Worm (Caenorhabditis elegans) whole organism, late embryonic: ENCODE data around the gene R07E5.11.

Source experiments
- C08G9.2 ChIP-seq: sonication (generic microtip); optimal IDR thresholded peaks from 2 replicates; lab custom pipeline; 2016; ENCODE audit warnings: mild to moderate bottlenecking, missing genetic modification characterization, moderate library complexity, missing compliant biosample characterization
- K09A11.1 ChIP-seq: sonication (generic microtip); optimal IDR thresholded peaks from 2 replicates; lab custom pipeline; 2017; ENCODE audit warnings: antibody characterized with exemption, mild to moderate bottlenecking, missing genetic modification characterization, missing compliant biosample characterization; ENCODE audit not compliant: insufficient read depth
- ceh-18 ChIP-seq: sonication (generic microtip); optimal IDR thresholded peaks from 2 replicates; lab custom pipeline; 2016; ENCODE audit warnings: missing genetic modification characterization, missing compliant biosample characterization
- ceh-19 ChIP-seq: fragments of 200-800 bp; sonication (Bioruptor generic); optimal IDR thresholded peaks from 2 replicates; lab custom pipeline; 2018; ENCODE audit warnings: mild to moderate bottlenecking, missing genetic modification characterization, missing compliant biosample characterization
- ceh-30 ChIP-seq: fragments of 150-350 bp; optimal IDR thresholded peaks from 2 replicates; lab custom pipeline; 2014; ENCODE audit warnings: missing biosample characterization, missing genetic modification characterization
- ceh-34 ChIP-seq: sonication (generic microtip); optimal IDR thresholded peaks from 2 replicates; lab custom pipeline; 2016; ENCODE audit warnings: mild to moderate bottlenecking, missing genetic modification characterization, missing compliant biosample characterization
- che-1 ChIP-seq: sonication (generic microtip); optimal IDR thresholded peaks from 2 replicates; lab custom pipeline; 2016; ENCODE audit warnings: mild to moderate bottlenecking, missing genetic modification characterization, missing compliant biosample characterization
- dmd-4 ChIP-seq: sonication (generic microtip); optimal IDR thresholded peaks from 2 replicates; lab custom pipeline; 2016; ENCODE audit warnings: borderline replicate concordance, missing genetic modification characterization, missing compliant biosample characterization
- ets-4 ChIP-seq: sonication (generic microtip); optimal IDR thresholded peaks from 2 replicates; lab custom pipeline; 2016; ENCODE audit warnings: missing genetic modification characterization, missing compliant biosample characterization
- hlh-8 ChIP-seq: sonication (generic microtip); optimal IDR thresholded peaks from 2 replicates; lab custom pipeline; 2016; ENCODE audit warnings: missing genotype, missing genetic modification characterization, missing compliant biosample characterization
- lim-6 ChIP-seq: sonication (generic microtip); optimal IDR thresholded peaks from 2 replicates; lab custom pipeline; 2016; ENCODE audit warnings: missing genetic modification characterization, missing compliant biosample characterization
- madf-2 ChIP-seq: sonication (generic microtip); optimal IDR thresholded peaks from 2 replicates; lab custom pipeline; 2017; ENCODE audit warnings: missing genetic modification characterization, missing compliant biosample characterization
- nfya-1 ChIP-seq: sonication (generic microtip); optimal IDR thresholded peaks from 2 replicates; lab custom pipeline; 2017; ENCODE audit warnings: missing genetic modification characterization, mild to moderate bottlenecking, missing compliant biosample characterization, antibody characterized with exemption, moderate library complexity
- pat-9 ChIP-seq: fragments of 200-800 bp; sonication (Bioruptor generic); optimal IDR thresholded peaks from 2 replicates; lab custom pipeline; 2018; ENCODE audit warnings: mild to moderate bottlenecking, missing genetic modification characterization, moderate library complexity, missing compliant biosample characterization
- pha-2 ChIP-seq: sonication (generic microtip); optimal IDR thresholded peaks from 2 replicates; lab custom pipeline; 2017; ENCODE audit warnings: mild to moderate bottlenecking, missing genetic modification characterization, missing compliant biosample characterization
- pqm-1 ChIP-seq: sonication (generic microtip); optimal IDR thresholded peaks from 2 replicates; lab custom pipeline; 2016; ENCODE audit warnings: missing genetic modification characterization, missing compliant biosample characterization
- ref-2 ChIP-seq: sonication (generic microtip); optimal IDR thresholded peaks from 2 replicates; lab custom pipeline; 2016; ENCODE audit warnings: missing genetic modification characterization, missing compliant biosample characterization
- zip-5 ChIP-seq: sonication (generic microtip); optimal IDR thresholded peaks from 2 replicates; lab custom pipeline; 2016; ENCODE audit warnings: missing genetic modification characterization, missing compliant biosample characterization

The R07E5.11 gene

ce11 chrIII:4367649-4368048, 47.4 kb downstream of the R07E5.11 start, which contains the start of gene ckb-2:
Gene ckb-2 (plus strand): TSS chrIII:4367949.
- no peak for TF ChIP-seq pha-2
- TF ChIP-seq ceh-30 = no peak
- no peak for TF ChIP-seq pat-9 (tag; lab: Kevin White, UChicago)
- no peak for TF ChIP-seq K09A11.1
- no peak for TF ChIP-seq dmd-4 (tag; lab: Kevin White, UChicago)
- no peak for TF ChIP-seq che-1 (tag; lab: Kevin White, UChicago)
- TF ChIP-seq hlh-8 (tag; lab: Kevin White, UChicago) = no peak
- TF ChIP-seq C08G9.2 (tag; lab: Kevin White, UChicago) = no peak
- TF ChIP-seq ref-2 (tag; lab: Kevin White, UChicago) = no peak
- TF ChIP-seq ceh-19 (GFP tag; lab: Kevin White, UChicago) = no peak
- TF ChIP-seq zip-5 (tag; lab: Kevin White, UChicago) = no peak
- no peak for TF ChIP-seq ceh-18 (tag; lab: Kevin White, UChicago)
- TF ChIP-seq lim-6 = no peak
- TF ChIP-seq nfya-1 = no peak
- no peak for TF ChIP-seq pqm-1 (tag; lab: Kevin White, UChicago)

- TF ChIP-seq madf-2 (tag; lab: Kevin White, UChicago) = no peak
- no peak for TF ChIP-seq ceh-34 (tag; lab: Kevin White, UChicago)
- TF ChIP-seq ets-4 (tag; lab: Kevin White, UChicago) = no peak
Observed at ce11 chrIII:4364974-4365373, 50.1 kb downstream of the R07E5.11 start, which contains the start of gene ckb-1. Gene ckb-1 (plus strand): TSS chrIII:4365274.
